Worm (Caenorhabditis elegans) whole organism, L4 larva: Measurements from ENCODE around the gene ipla-2.

Experiments
- D1046.2 ChIP-seq: fragments of 200-800 bp; sonication (Bioruptor generic); IDR thresholded peaks from 2 replicates; pipeline ENCODE4 v1.3.6; 2022; ENCODE audit warnings: missing genetic modification characterization, missing compliant biosample characterization
- F26F4.8 ChIP-seq: fragments of 200-800 bp; sonication (Bioruptor generic); conservative IDR thresholded peaks from 2 replicates; pipeline ENCODE4 v1.3.6; 2022; ENCODE audit warnings: missing genetic modification characterization, missing compliant biosample characterization
- F44E2.7 ChIP-seq: fragments of 200-800 bp; sonication (Bioruptor generic); IDR thresholded peaks from 2 replicates; pipeline ENCODE4 v2.1.2; 2022; ENCODE audit warnings: missing genetic modification characterization, missing compliant biosample characterization
- F49E8.2 ChIP-seq: sonication (generic microtip); optimal IDR thresholded peaks from 2 replicates; lab custom pipeline; 2016; ENCODE audit warnings: missing compliant biosample characterization, mild to moderate bottlenecking, missing genetic modification characterization, borderline replicate concordance
- R02D3.7 ChIP-seq: fragments of 150-350 bp; sonication (generic microtip); optimal IDR thresholded peaks from 3 replicates; lab custom pipeline; 2014; ENCODE audit warnings: missing biosample characterization, missing genetic modification characterization
- T20F7.1 ChIP-seq: fragments of 200-800 bp; sonication (Bioruptor generic); optimal IDR thresholded peaks from 2 replicates; lab custom pipeline; 2018; ENCODE audit warnings: mild to moderate bottlenecking, missing genetic modification characterization, missing compliant biosample characterization
- Y105C5A.15 ChIP-seq: fragments of 200-800 bp; sonication (Bioruptor generic); IDR thresholded peaks from 2 replicates; pipeline ENCODE4 v1.3.6; 2022; ENCODE audit warnings: missing genetic modification characterization, missing compliant biosample characterization
- Y48G9A.11 ChIP-seq: fragments of 200-800 bp; sonication (Bioruptor generic); IDR thresholded peaks from 2 replicates; pipeline ENCODE4 v1.3.6; 2022; ENCODE audit warnings: missing genetic modification reagents, missing genetic modification characterization, missing compliant biosample characterization
- ZK337.2 ChIP-seq: fragments of 200-800 bp; sonication (Bioruptor generic); IDR thresholded peaks from 2 replicates; pipeline ENCODE4 v1.3.6; 2022; ENCODE audit warnings: missing genetic modification reagents, missing genetic modification characterization, missing compliant biosample characterization
- ZK546.5 ChIP-seq, 2 experiments: sonication (generic microtip); optimal IDR thresholded peaks; 2 replicates each; lab custom pipeline; 2017; ENCODE audit warnings: missing biosample characterization in 2 of 2, missing genetic modification characterization in 2 of 2
- aha-1 ChIP-seq: fragments of 150-350 bp; peaks from one replicate; lab custom pipeline; 2014; ENCODE audit warnings: missing biosample characterization, missing genetic modification characterization
- ama-1 ChIP-seq: fragments of 150-350 bp; optimal IDR thresholded peaks from 2 replicates; lab custom pipeline; 2014; ENCODE audit warnings: inconsistent platforms, mixed read lengths
- ceh-20 ChIP-seq: fragments of 200-800 bp; sonication (Bioruptor generic); IDR thresholded peaks from 2 replicates; pipeline ENCODE4 v1.3.6; 2022; ENCODE audit warnings: missing genetic modification reagents, missing genetic modification characterization, missing compliant biosample characterization
- ceh-62 ChIP-seq: sonication (generic microtip); optimal IDR thresholded peaks from 2 replicates; lab custom pipeline; 2017; ENCODE audit warnings: missing biosample characterization, missing genetic modification characterization
- ces-1 ChIP-seq: fragments of 150-350 bp; sonication (generic microtip); optimal IDR thresholded peaks from 4 replicates; lab custom pipeline; 2014; ENCODE audit warnings: missing biosample characterization, missing genetic modification reagents, missing genetic modification characterization
- ctbp-1 ChIP-seq: fragments of 200-800 bp; sonication (Bioruptor generic); IDR thresholded peaks from 2 replicates; pipeline ENCODE4 v1.3.6; 2022; ENCODE audit warnings: missing genetic modification reagents, missing genetic modification characterization, missing compliant biosample characterization
- daf-12 ChIP-seq: fragments of 150-350 bp; optimal IDR thresholded peaks from 2 replicates; lab custom pipeline; 2014; ENCODE audit warnings: missing biosample characterization, missing genetic modification reagents, missing genetic modification characterization
- daf-16 ChIP-seq, 3 experiments: sonication (generic microtip); optimal IDR thresholded peaks; 2 replicates each; lab custom pipeline; 2016 to 2017; ENCODE audit warnings: missing genetic modification characterization in 3 of 3, missing genetic modification reagents in 3 of 3, mild to moderate bottlenecking in 2 of 3, missing compliant biosample characterization in 2 of 3, missing biosample characterization in 1 of 3, moderate library complexity in 1 of 3
- daf-8 ChIP-seq: fragments of 200-800 bp; sonication (Bioruptor generic); IDR thresholded peaks from 2 replicates; pipeline ENCODE4 v1.3.6; 2022; ENCODE audit warnings: missing genetic modification characterization, missing compliant biosample characterization
- dmd-6 ChIP-seq: fragments of 200-800 bp; sonication (Bioruptor generic); IDR thresholded peaks from 2 replicates; pipeline ENCODE4 v1.3.6; 2022; ENCODE audit warnings: missing genetic modification reagents, missing genetic modification characterization, missing compliant biosample characterization
- dmd-8 ChIP-seq: fragments of 200-800 bp; sonication (Bioruptor generic); IDR thresholded peaks from 2 replicates; pipeline ENCODE4 v1.3.6; 2022; ENCODE audit warnings: missing genetic modification characterization, missing compliant biosample characterization
- dpl-1 ChIP-seq: fragments of 150-350 bp; optimal IDR thresholded peaks from 2 replicates; lab custom pipeline; 2014; ENCODE audit warnings: missing biosample characterization, missing genetic modification reagents, missing genetic modification characterization
- egl-27 ChIP-seq: sonication (generic microtip); optimal IDR thresholded peaks from 3 replicates; lab custom pipeline; 2017; ENCODE audit warnings: missing biosample characterization, missing genetic modification reagents, missing genetic modification characterization
- fos-1 ChIP-seq: fragments of 150-350 bp; optimal IDR thresholded peaks from 2 replicates; lab custom pipeline; 2014; ENCODE audit warnings: missing biosample characterization, missing genetic modification characterization
- hif-1 ChIP-seq, 2 experiments: sonication (generic microtip); optimal IDR thresholded peaks; 2 replicates each; lab custom pipeline; 2016 to 2017; ENCODE audit warnings: missing compliant biosample characterization in 2 of 2, missing genetic modification characterization in 2 of 2, missing genetic modification reagents in 2 of 2, missing genotype in 2 of 2, mild to moderate bottlenecking in 1 of 2
- hlh-11 ChIP-seq: fragments of 200-800 bp; sonication (Bioruptor generic); optimal IDR thresholded peaks from 2 replicates; lab custom pipeline; 2018; ENCODE audit warnings: mild to moderate bottlenecking, missing genetic modification characterization, missing compliant biosample characterization
- lin-29 ChIP-seq: fragments of 200-800 bp; sonication (Bioruptor generic); IDR thresholded peaks from 2 replicates; pipeline ENCODE4 v1.3.6; 2022; ENCODE audit warnings: missing genetic modification reagents, missing genetic modification characterization, missing compliant biosample characterization
- lin-38 ChIP-seq: fragments of 200-800 bp; sonication (Bioruptor generic); IDR thresholded peaks from 2 replicates; pipeline ENCODE4 v1.3.6; 2022; ENCODE audit warnings: missing genetic modification reagents, missing genetic modification characterization, missing compliant biosample characterization
- lin-39 ChIP-seq: fragments of 150-350 bp; optimal IDR thresholded peaks from 2 replicates; lab custom pipeline; 2014; ENCODE audit warnings: missing biosample characterization, missing genetic modification reagents, missing genetic modification characterization
- lsy-2 ChIP-seq, 2 experiments: fragments of 150-350 bp in 1 of 2; sonication (generic microtip) in 1 of 2; optimal IDR thresholded peaks; 2 replicates each; lab custom pipeline; 2014 to 2017; ENCODE audit warnings: missing biosample characterization in 2 of 2, missing genetic modification characterization in 2 of 2
- madf-5 ChIP-seq, 2 experiments: fragments of 200-800 bp; sonication (Bioruptor generic); IDR thresholded peaks; 2 replicates each; pipeline ENCODE4 v1.3.6; 2022; ENCODE audit warnings: missing compliant biosample characterization in 2 of 2, missing genetic modification characterization in 2 of 2
- mdl-1 ChIP-seq, 2 experiments: fragments of 150-350 bp in 1 of 2; sonication (generic microtip) in 1 of 2; optimal IDR thresholded peaks; 2 replicates each; lab custom pipeline; 2014 to 2017; ENCODE audit warnings: missing biosample characterization in 2 of 2, missing genetic modification characterization in 2 of 2
- mes-2 ChIP-seq: sonication (generic microtip); optimal IDR thresholded peaks from 2 replicates; lab custom pipeline; 2016; ENCODE audit warnings: missing genotype, mild to moderate bottlenecking, missing genetic modification characterization, missing compliant biosample characterization; ENCODE audit not compliant: poor library complexity, severe bottlenecking
- mxl-2 ChIP-seq: fragments of 200-800 bp; sonication (Bioruptor generic); conservative IDR thresholded peaks from 2 replicates; pipeline ENCODE4 v1.3.6; 2022; ENCODE audit warnings: missing genetic modification reagents, missing genetic modification characterization, missing compliant biosample characterization
- nhr-10 ChIP-seq: fragments of 150-350 bp; optimal IDR thresholded peaks from 2 replicates; lab custom pipeline; 2014; ENCODE audit warnings: missing biosample characterization, missing genetic modification characterization
- nhr-111 ChIP-seq: fragments of 200-800 bp; sonication (Bioruptor generic); optimal IDR thresholded peaks from 2 replicates; lab custom pipeline; 2018; ENCODE audit warnings: mild to moderate bottlenecking, missing genetic modification characterization, missing compliant biosample characterization
- nhr-48 ChIP-seq: sonication (generic microtip); optimal IDR thresholded peaks from 2 replicates; lab custom pipeline; 2016; ENCODE audit warnings: mild to moderate bottlenecking, missing genetic modification characterization, missing compliant biosample characterization
- nhr-77 ChIP-seq: fragments of 150-350 bp; optimal IDR thresholded peaks from 2 replicates; lab custom pipeline; 2014; ENCODE audit warnings: missing biosample characterization, missing genetic modification characterization
- php-3 ChIP-seq: fragments of 200-800 bp; sonication (Bioruptor generic); IDR thresholded peaks from 2 replicates; pipeline ENCODE4 v1.3.6; 2022; ENCODE audit warnings: missing genetic modification reagents, missing genetic modification characterization, missing compliant biosample characterization
- pqm-1 ChIP-seq: sonication (generic microtip); optimal IDR thresholded peaks from 2 replicates; lab custom pipeline; 2017; ENCODE audit warnings: missing biosample characterization, missing genetic modification characterization
- saeg-2 ChIP-seq: fragments of 200-800 bp; sonication (Bioruptor generic); IDR thresholded peaks from 2 replicates; pipeline ENCODE4 v1.3.6; 2022; ENCODE audit warnings: missing genetic modification reagents, missing genetic modification characterization, missing compliant biosample characterization
- snpc-1.2 ChIP-seq: fragments of 200-800 bp; sonication (Bioruptor generic); IDR thresholded peaks from 2 replicates; pipeline ENCODE4 v1.3.6; 2022; ENCODE audit warnings: missing genetic modification reagents, missing genetic modification characterization, missing compliant biosample characterization
- spr-1 ChIP-seq: sonication (generic microtip); optimal IDR thresholded peaks from 2 replicates; lab custom pipeline; 2016; ENCODE audit warnings: mild to moderate bottlenecking, missing genetic modification characterization, missing compliant biosample characterization
- tra-1 ChIP-seq: fragments of 200-800 bp; sonication (Bioruptor generic); IDR thresholded peaks from 2 replicates; pipeline ENCODE4 v1.3.6; 2022; ENCODE audit warnings: missing genetic modification reagents, missing genetic modification characterization, missing compliant biosample characterization
- unc-39 ChIP-seq: sonication (generic microtip); optimal IDR thresholded peaks from 2 replicates; lab custom pipeline; 2017; ENCODE audit warnings: missing biosample characterization, missing genetic modification characterization
- vab-7 ChIP-seq: fragments of 200-800 bp; sonication (Bioruptor generic); IDR thresholded peaks from 2 replicates; pipeline ENCODE4 v1.3.6; 2022; ENCODE audit warnings: missing genetic modification reagents, missing genetic modification characterization, missing compliant biosample characterization
- zip-11 ChIP-seq: fragments of 200-800 bp; sonication (Bioruptor generic); IDR thresholded peaks from 2 replicates; pipeline ENCODE4 v1.3.6; 2022; ENCODE audit warnings: missing genetic modification characterization, missing compliant biosample characterization
- zip-2 ChIP-seq: fragments of 150-350 bp; optimal IDR thresholded peaks from 2 replicates; lab custom pipeline; 2014; ENCODE audit warnings: missing biosample characterization, missing genetic modification characterization
- ztf-7 ChIP-seq: fragments of 150-350 bp; optimal IDR thresholded peaks from 2 replicates; lab custom pipeline; 2014; ENCODE audit warnings: missing biosample characterization, missing genetic modification characterization

ipla-2 gene

ce11 chrX:9862916-9863624 is 25.2 kb upstream of the ipla-2 start, which contains the start of the genes gst-36 and R07B1.5 (continued):
- no peak for TF ChIP-seq F26F4.8 (GFP tag; lab: Robert Waterston, UW)
- no peak for TF ChIP-seq F49E8.2 (tag; lab: Kevin White, UChicago)
- TF ChIP-seq daf-12: no peak
- TF ChIP-seq zip-11 (GFP tag; lab: Robert Waterston, UW): no peak
- TF ChIP-seq zip-2 (tag; lab: Kevin White, UChicago): no peak
- no peak for TF ChIP-seq hif-1 (tag; optimal IDR thresholded peaks at IDR 0.05; lab: Kevin White, UChicago)
- TF ChIP-seq madf-5 (GFP tag; IDR thresholded peaks at IDR 0.05; lab: Robert Waterston, UW): no peak
- 0 out of 2 replicates have a peak, but pooled peaks have one; percentile 5 for TF ChIP-seq mxl-2 (GFP tag; lab: Robert Waterston, UW)
- no peak for TF ChIP-seq lin-39 (tag; lab: Kevin White, UChicago)
- no peak for TF ChIP-seq unc-39 (tag; lab: Kevin White, UChicago)
- no peak for TF ChIP-seq ceh-62 (tag; lab: Kevin White, UChicago)
- TF ChIP-seq daf-8 (GFP tag; lab: Robert Waterston, UW): no peak
- TF ChIP-seq ctbp-1: no peak
- TF ChIP-seq spr-1: no peak
- TF ChIP-seq D1046.2 (GFP tag; lab: Robert Waterston, UW): no peak
- TF ChIP-seq fos-1: no peak
- TF ChIP-seq dpl-1: no peak
- TF ChIP-seq mdl-1 (tag; optimal IDR thresholded peaks at IDR 0.05; lab: Kevin White, UChicago): no peak
- no peak for TF ChIP-seq dmd-8 (GFP tag; lab: Robert Waterston, UW)
- no peak for TF ChIP-seq saeg-2 (GFP tag; lab: Robert Waterston, UW)
- TF ChIP-seq egl-27: no peak
- TF ChIP-seq Y48G9A.11 (GFP tag; lab: Robert Waterston, UW): no peak
- no peak for TF ChIP-seq T20F7.1 (GFP tag; lab: Kevin White, UChicago)
- TF ChIP-seq ceh-20 (GFP tag; lab: Robert Waterston, UW): no peak
- TF ChIP-seq R02D3.7 (tag; lab: Kevin White, UChicago): no peak
- TF ChIP-seq nhr-48 (tag; lab: Kevin White, UChicago): no peak
- TF ChIP-seq nhr-10 (tag; lab: Kevin White, UChicago): no peak
- TF ChIP-seq vab-7 (GFP tag; lab: Robert Waterston, UW): no peak
- TF ChIP-seq ZK337.2 (GFP tag; lab: Robert Waterston, UW): no peak
- TF ChIP-seq F44E2.7: no peak

ce11 chrX:9858069-9858468 is 20.2 kb upstream of the ipla-2 start, which contains the start of gene scav-5:
TSS of gene scav-5 (plus strand) at chrX:9858365.
- peak; percentile 17 for TF ChIP-seq nhr-77 (tag; lab: Kevin White, UChicago)
- no peak for TF ChIP-seq aha-1 (tag; lab: Kevin White, UChicago)
- no peak for TF ChIP-seq D1046.2 (GFP tag; lab: Robert Waterston, UW)
- peak; percentile 76 for TF ChIP-seq dmd-6 (GFP tag; lab: Robert Waterston, UW)
- no peak for TF ChIP-seq nhr-111
- TF ChIP-seq zip-11 (GFP tag; lab: Robert Waterston, UW): no peak
- no peak for TF ChIP-seq mes-2
- TF ChIP-seq ama-1 (lab: Kevin White, UChicago): no peak
- TF ChIP-seq nhr-48 (tag; lab: Kevin White, UChicago): no peak
- no peak for TF ChIP-seq lsy-2 (tag; optimal IDR thresholded peaks at IDR 0.05; lab: Kevin White, UChicago)
- TF ChIP-seq daf-8 (GFP tag; lab: Robert Waterston, UW): no peak
- TF ChIP-seq snpc-1.2 (GFP tag; lab: Robert Waterston, UW): no peak
- TF ChIP-seq nhr-10 (tag; lab: Kevin White, UChicago): no peak
- no peak for TF ChIP-seq lin-29
- no peak for TF ChIP-seq dpl-1
- no peak for TF ChIP-seq ztf-7 (tag; lab: Kevin White, UChicago)
- no peak for TF ChIP-seq saeg-2 (GFP tag; lab: Robert Waterston, UW)
- TF ChIP-seq daf-16 (GFP tag; optimal IDR thresholded peaks at IDR 0.05; lab: Kevin White, UChicago): no peak
- peak; percentile 74 for TF ChIP-seq daf-16 (tag; optimal IDR thresholded peaks at IDR 0.05; lab: Kevin White, UChicago)
- no peak for TF ChIP-seq ces-1
- peak; percentile 67 for TF ChIP-seq hlh-11
- TF ChIP-seq tra-1 (GFP tag; lab: Robert Waterston, UW): peak; percentile 74; the same call in 1 of the 2 replicates
- no peak for TF ChIP-seq Y105C5A.15 (GFP tag; lab: Robert Waterston, UW)
- TF ChIP-seq php-3: peak; percentile 71
- TF ChIP-seq spr-1: no peak
- no peak for TF ChIP-seq ZK546.5 (tag; optimal IDR thresholded peaks at IDR 0.05; lab: Kevin White, UChicago)
- no peak for TF ChIP-seq mdl-1 (tag; optimal IDR thresholded peaks at IDR 0.05; lab: Kevin White, UChicago)
- TF ChIP-seq pqm-1: peak; percentile 91
- TF ChIP-seq lin-38 (GFP tag; lab: Robert Waterston, UW): no peak
